Fruit fly (Drosophila melanogaster) whole organism, embryonic: ENCODE data around the gene gcm.

Experiments used
- Aef1 ChIP-seq: fragments of 200-800 bp; sonication (Bioruptor generic); IDR thresholded peaks from 3 replicates; pipeline ENCODE4 v1.3.6; 2022; ENCODE audit warnings: missing biosample characterization, missing genetic modification characterization
- Atf-2 ChIP-seq: fragments of 200-800 bp; sonication (Bioruptor generic); optimal IDR thresholded peaks from 2 replicates; lab custom pipeline; 2016; ENCODE audit warnings: missing biosample characterization, missing genetic modification characterization
- BEAF-32 ChIP-seq: fragments of 200-800 bp; sonication (Bioruptor generic); optimal IDR thresholded peaks from 3 replicates; lab custom pipeline; 2017; ENCODE audit warnings: missing biosample characterization, missing genetic modification characterization, mild to moderate bottlenecking, moderate library complexity, missing genetic modification reagents
- Bdp1 ChIP-seq: fragments of 200-800 bp; sonication (Bioruptor generic); optimal IDR thresholded peaks from 3 replicates; lab custom pipeline; 2016; ENCODE audit warnings: missing biosample characterization, missing genetic modification characterization
- CG10321 ChIP-seq: fragments of 200-800 bp; sonication (Bioruptor generic); IDR thresholded peaks from 2 replicates; pipeline ENCODE4 v1.3.6; 2022; ENCODE audit warnings: missing biosample characterization, missing genetic modification characterization
- CG10543 ChIP-seq: fragments of 200-800 bp; sonication (Bioruptor generic); optimal IDR thresholded peaks from 3 replicates; lab custom pipeline; 2017; ENCODE audit warnings: missing biosample characterization, mild to moderate bottlenecking, missing genetic modification characterization, moderate library complexity
- CG10959 ChIP-seq: fragments of 200-800 bp; sonication (Bioruptor generic); IDR thresholded peaks from 2 replicates; pipeline ENCODE4 v1.3.6; 2022; ENCODE audit warnings: missing biosample characterization, missing genetic modification characterization
- CG13296 ChIP-seq: fragments of 200-800 bp; sonication (Bioruptor generic); optimal IDR thresholded peaks from 3 replicates; lab custom pipeline; 2018; ENCODE audit warnings: missing biosample characterization, mild to moderate bottlenecking, missing genetic modification characterization
- CG14014 ChIP-seq: fragments of 200-800 bp; sonication (Bioruptor generic); IDR thresholded peaks from 2 replicates; pipeline ENCODE4 v1.3.6; 2022; ENCODE audit warnings: missing biosample characterization, missing genetic modification characterization
- CG2116 ChIP-seq: fragments of 200-800 bp; sonication (Bioruptor generic); optimal IDR thresholded peaks from 3 replicates; lab custom pipeline; 2018; ENCODE audit warnings: missing biosample characterization, mild to moderate bottlenecking, missing genetic modification characterization
- CG3407 ChIP-seq: fragments of 200-800 bp; sonication (Bioruptor generic); optimal IDR thresholded peaks from 2 replicates; lab custom pipeline; 2018; ENCODE audit warnings: missing biosample characterization, mild to moderate bottlenecking, missing genetic modification characterization
- CG4820 ChIP-seq: fragments of 200-800 bp; sonication (Bioruptor generic); optimal IDR thresholded peaks from 3 replicates; lab custom pipeline; 2016; ENCODE audit warnings: missing biosample characterization, missing genetic modification characterization
- CG5953 ChIP-seq: fragments of 200-800 bp; sonication (Bioruptor generic); IDR thresholded peaks from 2 replicates; pipeline ENCODE4 v1.3.6; 2022; ENCODE audit warnings: missing biosample characterization, missing genetic modification characterization
- CG6765 ChIP-seq: fragments of 200-800 bp; sonication (Bioruptor generic); optimal IDR thresholded peaks from 3 replicates; lab custom pipeline; 2017; ENCODE audit warnings: missing biosample characterization, mild to moderate bottlenecking, missing genetic modification characterization
- CG6791 ChIP-seq: fragments of 200-800 bp; sonication (Bioruptor generic); IDR thresholded peaks from 3 replicates; pipeline ENCODE4 v1.3.6; 2022; ENCODE audit warnings: missing biosample characterization, missing genetic modification characterization; ENCODE audit not compliant: partially characterized antibody
- CG7372 ChIP-seq: fragments of 200-800 bp; sonication (Bioruptor generic); IDR thresholded peaks from 2 replicates; pipeline ENCODE4 v1.3.6; 2022; ENCODE audit warnings: missing biosample characterization, missing genetic modification characterization
- CG7786 ChIP-seq: fragments of 200-800 bp; sonication (Bioruptor generic); optimal IDR thresholded peaks from 2 replicates; lab custom pipeline; 2016; ENCODE audit warnings: missing biosample characterization, missing genetic modification characterization
- CG9215 ChIP-seq: fragments of 200-800 bp; sonication (Bioruptor generic); IDR thresholded peaks from 2 replicates; pipeline ENCODE4 v1.3.6; 2022; ENCODE audit warnings: missing biosample characterization, missing genetic modification characterization
- CG9817 ChIP-seq: fragments of 200-800 bp; sonication (Bioruptor generic); optimal IDR thresholded peaks from 2 replicates; lab custom pipeline; 2018; ENCODE audit warnings: missing biosample characterization, mild to moderate bottlenecking, missing genetic modification characterization, moderate library complexity
- Deaf1 ChIP-seq: fragments of 200-800 bp; optimal IDR thresholded peaks from 3 replicates; lab custom pipeline; 2019; ENCODE audit warnings: missing biosample characterization, mild to moderate bottlenecking, missing genetic modification characterization, moderate library complexity
- Doc2 ChIP-seq: fragments of 200-800 bp; sonication (Bioruptor generic); IDR thresholded peaks from 2 replicates; pipeline ENCODE4 v1.3.6; 2022; ENCODE audit warnings: missing biosample characterization, missing genetic modification characterization
- Doc3 ChIP-seq: fragments of 200-800 bp; sonication (Bioruptor generic); IDR thresholded peaks from 3 replicates; pipeline ENCODE4 v1.3.6; 2022; ENCODE audit warnings: missing biosample characterization, missing genetic modification characterization; ENCODE audit not compliant: partially characterized antibody
- Dp ChIP-seq: fragments of 200-800 bp; sonication (Bioruptor generic); optimal IDR thresholded peaks from 2 replicates; lab custom pipeline; 2018; ENCODE audit warnings: missing biosample characterization, mild to moderate bottlenecking, missing genetic modification characterization, moderate library complexity
- Gug ChIP-seq: fragments of 200-800 bp; sonication (Bioruptor generic); IDR thresholded peaks from 4 replicates; pipeline ENCODE4 v1.3.6; 2022; ENCODE audit warnings: missing biosample characterization, missing genetic modification characterization
- HHEX ChIP-seq: fragments of 200-800 bp; sonication (Bioruptor generic); optimal IDR thresholded peaks from 3 replicates; lab custom pipeline; 2017; ENCODE audit warnings: missing biosample characterization, mild to moderate bottlenecking, missing genetic modification characterization, missing genetic modification reagents
- Hmr ChIP-seq: fragments of 200-800 bp; sonication (Bioruptor generic); optimal IDR thresholded peaks from 3 replicates; lab custom pipeline; 2017; ENCODE audit warnings: mild to moderate bottlenecking, missing biosample characterization, missing genetic modification reagents, missing genetic modification characterization
- Lpt ChIP-seq: fragments of >200 bp; optimal IDR thresholded peaks from 2 replicates; lab custom pipeline; 2018; ENCODE audit warnings: missing biosample characterization, missing genetic modification characterization
- Oli ChIP-seq: fragments of 200-800 bp; sonication (Bioruptor generic); optimal IDR thresholded peaks from 2 replicates; lab custom pipeline; 2018; ENCODE audit warnings: missing biosample characterization, mild to moderate bottlenecking, missing genetic modification characterization, moderate library complexity
- Opbp ChIP-seq: fragments of 200-800 bp; sonication (Bioruptor generic); IDR thresholded peaks from 3 replicates; pipeline ENCODE4 v1.3.6; 2022; ENCODE audit warnings: missing biosample characterization, missing genetic modification characterization; ENCODE audit not compliant: partially characterized antibody
- PHDP ChIP-seq: fragments of 200-800 bp; sonication (Bioruptor generic); optimal IDR thresholded peaks from 3 replicates; lab custom pipeline; 2018; ENCODE audit warnings: missing biosample characterization, mild to moderate bottlenecking, missing genetic modification characterization, moderate library complexity
- Pdp1 ChIP-seq, 2 experiments: fragments of 200-800 bp; sonication (Bioruptor generic); optimal IDR thresholded peaks; 3 replicates each; lab custom pipeline; 2016; ENCODE audit warnings: missing biosample characterization in 2 of 2, missing genetic modification characterization in 2 of 2, mild to moderate bottlenecking in 1 of 2, moderate library complexity in 1 of 2
- Ravus ChIP-seq: fragments of 200-800 bp; sonication (Bioruptor generic); IDR thresholded peaks from 2 replicates; pipeline ENCODE4 v1.3.6; 2022; ENCODE audit warnings: missing biosample characterization, missing genetic modification characterization
- Sox100B ChIP-seq: fragments of 200-800 bp; sonication (Bioruptor generic); optimal IDR thresholded peaks from 3 replicates; lab custom pipeline; 2018; ENCODE audit warnings: missing biosample characterization, mild to moderate bottlenecking, missing genetic modification characterization
- YL-1 ChIP-seq: fragments of 200-800 bp; sonication (Bioruptor generic); optimal IDR thresholded peaks from 3 replicates; lab custom pipeline; 2017; ENCODE audit warnings: missing biosample characterization, mild to moderate bottlenecking, missing genetic modification characterization
- bbx ChIP-seq: fragments of 200-800 bp; sonication (Bioruptor generic); IDR thresholded peaks from 2 replicates; pipeline ENCODE4 v1.3.6; 2022; ENCODE audit warnings: missing biosample characterization, missing genetic modification characterization; ENCODE audit not compliant: partially characterized antibody
- br ChIP-seq: fragments of >200 bp; optimal IDR thresholded peaks from 2 replicates; lab custom pipeline; 2017
- croc ChIP-seq: fragments of 200-800 bp; sonication (Bioruptor generic); conservative IDR thresholded peaks from 3 replicates; pipeline ENCODE4 v1.3.6; 2022; ENCODE audit warnings: missing biosample characterization, missing genetic modification characterization
- dysf ChIP-seq: fragments of 200-800 bp; sonication (Bioruptor generic); IDR thresholded peaks from 3 replicates; pipeline ENCODE4 v1.3.6; 2022; ENCODE audit warnings: missing biosample characterization, missing genetic modification characterization
- fd64A ChIP-seq: fragments of 200-800 bp; sonication (Bioruptor generic); optimal IDR thresholded peaks from 3 replicates; lab custom pipeline; 2018; ENCODE audit warnings: missing biosample characterization, mild to moderate bottlenecking, missing genetic modification characterization
- insv ChIP-seq, 2 experiments: fragments of 200-800 bp; sonication (Bioruptor generic); optimal IDR thresholded peaks; 3 replicates each; lab custom pipeline; 2016 to 2018; ENCODE audit warnings: missing biosample characterization in 2 of 2, missing genetic modification characterization in 2 of 2
- knrl ChIP-seq: fragments of 200-800 bp; sonication (Bioruptor generic); IDR thresholded peaks from 3 replicates; pipeline ENCODE4 v1.3.6; 2022; ENCODE audit warnings: missing biosample characterization, missing genetic modification characterization; ENCODE audit not compliant: partially characterized antibody
- mld ChIP-seq: fragments of 200-800 bp; sonication (Bioruptor generic); IDR thresholded peaks from 3 replicates; pipeline ENCODE4 v1.3.6; 2022; ENCODE audit warnings: missing biosample characterization, missing genetic modification characterization; ENCODE audit not compliant: partially characterized antibody
- onecut ChIP-seq: fragments of 200-800 bp; sonication (Bioruptor generic); IDR thresholded peaks from 2 replicates; pipeline ENCODE4 v1.3.6; 2022; ENCODE audit warnings: missing biosample characterization, missing genetic modification characterization
- pnt ChIP-seq: fragments of 200-800 bp; sonication (Bioruptor generic); optimal IDR thresholded peaks from 3 replicates; lab custom pipeline; 2016; ENCODE audit warnings: missing biosample characterization, missing genetic modification characterization
- sens-2 ChIP-seq: fragments of 200-800 bp; sonication (Bioruptor generic); IDR thresholded peaks from 2 replicates; pipeline ENCODE4 v1.3.6; 2022; ENCODE audit warnings: missing biosample characterization, missing genetic modification characterization
- shn ChIP-seq: fragments of 200-800 bp; sonication (Bioruptor generic); optimal IDR thresholded peaks from 3 replicates; lab custom pipeline; 2016; ENCODE audit warnings: missing biosample characterization, missing genetic modification characterization
- stwl ChIP-seq: fragments of 200-800 bp; sonication (Bioruptor generic); optimal IDR thresholded peaks from 3 replicates; lab custom pipeline; 2018; ENCODE audit warnings: missing biosample characterization, mild to moderate bottlenecking, missing genetic modification characterization, moderate library complexity
- tap ChIP-seq: fragments of 200-800 bp; optimal IDR thresholded peaks from 3 replicates; lab custom pipeline; 2019; ENCODE audit warnings: missing biosample characterization, mild to moderate bottlenecking, missing genetic modification characterization, moderate library complexity
- usp ChIP-seq: fragments of >200 bp; optimal IDR thresholded peaks from 2 replicates; lab custom pipeline; 2017; ENCODE audit warnings: missing biosample characterization, missing genetic modification characterization
- z ChIP-seq: fragments of 200-800 bp; sonication (Bioruptor generic); IDR thresholded peaks from 3 replicates; pipeline ENCODE4 v1.3.6; 2022; ENCODE audit warnings: missing biosample characterization, missing genetic modification characterization

The gcm gene

DNA sequence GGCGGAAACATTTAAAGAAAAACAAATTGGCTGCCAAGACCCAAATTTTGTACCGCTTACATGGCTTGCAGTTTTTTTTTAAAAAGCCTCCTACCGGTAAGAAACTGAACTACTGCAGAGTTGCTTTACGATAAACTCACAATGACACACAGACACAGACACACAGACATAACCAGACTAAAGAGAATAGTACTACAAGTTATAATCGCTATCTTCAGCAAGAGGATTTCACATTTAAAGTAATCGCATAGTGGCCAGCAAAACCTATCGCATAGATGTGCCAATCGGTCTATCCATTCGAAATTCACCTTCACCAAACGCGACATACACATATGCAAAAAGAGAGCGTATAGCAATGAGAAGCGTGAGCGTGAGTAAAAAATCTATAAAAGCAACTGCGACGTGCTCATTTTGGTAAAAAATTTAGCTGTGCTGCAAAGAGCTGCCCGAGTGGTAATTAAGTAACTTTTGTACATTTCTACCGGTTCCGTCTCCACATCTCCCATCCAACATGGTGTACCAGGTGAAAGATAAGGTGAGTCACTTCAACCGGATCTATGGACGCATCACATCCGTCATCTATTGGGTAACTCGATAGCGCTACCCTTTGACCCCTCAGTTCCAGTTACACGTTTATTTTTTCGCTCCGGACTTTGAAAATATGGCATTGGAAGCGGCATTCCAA is 31.6 kb upstream of the gcm start, which contains the start of gene Trx2 (continued):
- TF ChIP-seq insv (GFP tag; optimal IDR thresholded peaks at IDR 0.05; lab: Kevin White, UChicago) (peak in 1 of 2 experiments; percentile 67), Doc3 (GFP tag; lab: Robert Waterston, UW) (peak; percentile 55; the same call in 2 of the 3 replicates), Opbp (GFP tag; lab: Robert Waterston, UW) (0 out of 3 replicates have a peak, but pooled peaks have one; percentile 37), HHEX (peak; percentile 35), Dp (GFP tag; lab: Kevin White, UChicago) (peak; percentile 57), shn (GFP tag; lab: Kevin White, UChicago) (no peak), Atf-2 (no peak), CG13296 (peak; percentile 26), CG9817 (no peak), Doc2 (GFP tag; lab: Robert Waterston, UW) (no peak), CG10959 (GFP tag; lab: Robert Waterston, UW) (no peak), croc (no peak), br (lab: Kevin White, UChicago) (no peak), CG6791 (peak; percentile 56; the same call in 1 of the 3 replicates), Gug (GFP tag; lab: Robert Waterston, UW) (no peak), Ravus (GFP tag; lab: Robert Waterston, UW) (no peak), usp (GFP tag; lab: Kevin White, UChicago) (no peak), z (no peak), CG4820 (GFP tag; lab: Kevin White, UChicago) (no peak), CG5953 (GFP tag; lab: Robert Waterston, UW) (no peak), CG2116 (GFP tag; lab: Kevin White, UChicago) (peak; percentile 97), stwl (tag; lab: Kevin White, UChicago) (no peak), mld (GFP tag; lab: Robert Waterston, UW) (no peak), bbx (GFP tag; lab: Robert Waterston, UW) (peak; percentile 56; the same call in 1 of the 2 replicates), pnt (no peak), BEAF-32 (peak; percentile 2), Pdp1 (GFP tag; optimal IDR thresholded peaks at IDR 0.05; lab: Kevin White, UChicago) (peak in 1 of 2 experiments; percentile 80), CG9215 (GFP tag; lab: Robert Waterston, UW) (no peak), Bdp1 (GFP tag; lab: Kevin White, UChicago) (no peak), Deaf1 (tag; lab: Kevin White, UChicago) (peak; percentile 30), dysf (no peak), CG7786 (GFP tag; lab: Kevin White, UChicago) (no peak), knrl (GFP tag; lab: Robert Waterston, UW) (no peak), Sox100B (no peak), tap (tag; lab: Kevin White, UChicago) (no peak), fd64A (peak; percentile 1), Oli (tag; lab: Kevin White, UChicago) (no peak), onecut (GFP tag; lab: Robert Waterston, UW) (peak; percentile 68), CG10321 (GFP tag; lab: Robert Waterston, UW) (no peak), CG10543 (GFP tag; lab: Kevin White, UChicago) (peak; percentile 70), YL-1 (peak; percentile 79), CG6765 (peak; percentile 81), sens-2 (GFP tag; lab: Robert Waterston, UW) (no peak), Hmr (GFP tag; lab: Kevin White, UChicago) (peak; percentile 56), Aef1 (no peak), CG14014 (GFP tag; lab: Robert Waterston, UW) (peak; percentile 47; the same call in 1 of the 2 replicates), CG3407 (GFP tag; lab: Kevin White, UChicago) (no peak), Lpt (no peak), PHDP (peak; percentile 18), CG7372 (GFP tag; lab: Robert Waterston, UW) (peak; percentile 23; the same call in 1 of the 2 replicates)
